Fruit fly (Drosophila melanogaster): ENCODE data around the gene SMC6.

SMC6 gene

dm6 chr3R:24193373-24193879 lies at the start of gene SMC6, which contains the start of gene CG6204:
TSS of gene SMC6 (minus strand) at chr3R:24193423.
TSS of gene CG6204 (plus strand) at chr3R:24193832.
- TF ChIP-seq psq (optimal IDR thresholded peaks at IDR 0.05) (no peak), ttk (optimal IDR thresholded peaks at IDR 0.05) (no peak)

dm6 chr3R:24234721-24235120 lies 41.5 kb upstream of the SMC6 start:
- TF ChIP-seq h (optimal IDR thresholded peaks at IDR 0.05) (no peak), insv (optimal IDR thresholded peaks at IDR 0.05) (no peak), Myc (optimal IDR thresholded peaks at IDR 0.05) (no peak), ttk (optimal IDR thresholded peaks at IDR 0.05) (no peak), Sin3A (optimal IDR thresholded peaks at IDR 0.05) (no peak), psq (optimal IDR thresholded peaks at IDR 0.05) (no peak)

dm6 chr3R:24234162-24234529 lies 40.9 kb upstream of the SMC6 start:
- TF ChIP-seq psq (optimal IDR thresholded peaks at IDR 0.05) (peak; percentile 53), h (optimal IDR thresholded peaks at IDR 0.05) (no peak)

dm6 chr3R:24233366-24234161 lies 40.3 kb upstream of the SMC6 start:
- TF ChIP-seq Sin3A (optimal IDR thresholded peaks at IDR 0.05) (no peak), Myc (optimal IDR thresholded peaks at IDR 0.05) (no peak), psq (optimal IDR thresholded peaks at IDR 0.05) (no peak), insv (optimal IDR thresholded peaks at IDR 0.05) (no peak), ttk (optimal IDR thresholded peaks at IDR 0.05) (no peak), h (optimal IDR thresholded peaks at IDR 0.05) (no peak)

dm6 chr3R:24231914-24232313 lies 38.7 kb upstream of the SMC6 start:
- no peak for TF ChIP-seq h (optimal IDR thresholded peaks at IDR 0.05)
- TF ChIP-seq Myc (optimal IDR thresholded peaks at IDR 0.05), result no peak
- TF ChIP-seq ttk (optimal IDR thresholded peaks at IDR 0.05), result peak; percentile 90

dm6 chr3R:24231206-24231502 lies 37.9 kb upstream of the SMC6 start:
- TF ChIP-seq insv (optimal IDR thresholded peaks at IDR 0.05) (no peak), ttk (optimal IDR thresholded peaks at IDR 0.05) (no peak), h (optimal IDR thresholded peaks at IDR 0.05) (no peak), Myc (optimal IDR thresholded peaks at IDR 0.05) (no peak), psq (optimal IDR thresholded peaks at IDR 0.05) (peak; percentile 62)

- TF ChIP-seq h (optimal IDR thresholded peaks at IDR 0.05), result no peak
- no peak for TF ChIP-seq insv (optimal IDR thresholded peaks at IDR 0.05)
- no peak for TF ChIP-seq Sin3A (optimal IDR thresholded peaks at IDR 0.05)
- TF ChIP-seq ttk (optimal IDR thresholded peaks at IDR 0.05), result no peak
- TF ChIP-seq Myc (optimal IDR thresholded peaks at IDR 0.05), result no peak
- TF ChIP-seq psq (optimal IDR thresholded peaks at IDR 0.05), result no peak
Measured at dm6 chr3R:24230423-24231205, 37.4 kb upstream of the SMC6 start, which contains the start of gene mask. TSS of gene mask (plus strand) at chr3R:24230562.

- TF ChIP-seq ttk (optimal IDR thresholded peaks at IDR 0.05), result no peak
- TF ChIP-seq Sin3A (optimal IDR thresholded peaks at IDR 0.05), result no peak
Measured at dm6 chr3R:24229870-24230422, 36.7 kb upstream of the SMC6 start, which contains the start of gene Spase22-23. TSS of gene Spase22-23 (minus strand) at chr3R:24230035.

dm6 chr3R:24228675-24229074 lies 35.5 kb upstream of the SMC6 start, which contains the start of gene Acp95EF:
TSS of gene Acp95EF (plus strand) at chr3R:24228975.
- no peak for TF ChIP-seq psq (optimal IDR thresholded peaks at IDR 0.05)
- TF ChIP-seq insv (optimal IDR thresholded peaks at IDR 0.05), result no peak
- no peak for TF ChIP-seq Myc (optimal IDR thresholded peaks at IDR 0.05)

- TF ChIP-seq insv (optimal IDR thresholded peaks at IDR 0.05), result no peak
- TF ChIP-seq ttk (optimal IDR thresholded peaks at IDR 0.05), result no peak
- no peak for TF ChIP-seq h (optimal IDR thresholded peaks at IDR 0.05)
- no peak for TF ChIP-seq psq (optimal IDR thresholded peaks at IDR 0.05)
- no peak for TF ChIP-seq Sin3A (optimal IDR thresholded peaks at IDR 0.05)
- no peak for TF ChIP-seq Myc (optimal IDR thresholded peaks at IDR 0.05)
Measured at dm6 chr3R:24226744-24227143, 33.5 kb upstream of the SMC6 start, which contains the start of the genes Spps and CG13609. TSS of gene Spps (minus strand) at chr3R:24226934. TSS of gene CG13609 (plus strand) at chr3R:24227023.

- TF ChIP-seq psq (optimal IDR thresholded peaks at IDR 0.05) (peak; percentile 47), Myc (optimal IDR thresholded peaks at IDR 0.05) (no peak)
Measured at dm6 chr3R:24221334-24222302, 28.4 kb upstream of the SMC6 start, which contains the start of gene twin. TSS of gene twin (minus strand) at chr3R:24221965.

- TF ChIP-seq psq (optimal IDR thresholded peaks at IDR 0.05), result peak; percentile 3
- TF ChIP-seq Myc (optimal IDR thresholded peaks at IDR 0.05), result no peak
Measured at dm6 chr3R:24220845-24221244, 27.6 kb upstream of the SMC6 start, which contains the start of gene cav. TSS of gene cav (plus strand) at chr3R:24221103.
